Fruit fly (Drosophila melanogaster) whole organism, adult: ENCODE data around the gene CG7879.

ENCODE experiments used
- kay ChIP-seq: fragments of 200-800 bp; sonication (Bioruptor generic); peaks from one replicate; lab custom pipeline; 2016; ENCODE audit warnings: missing biosample characterization, missing genetic modification characterization, borderline replicate concordance
- pad ChIP-seq: fragments of 200-800 bp; sonication (Bioruptor generic); optimal IDR thresholded peaks from 3 replicates; lab custom pipeline; 2017; ENCODE audit warnings: missing biosample characterization, missing genetic modification characterization, mild to moderate bottlenecking, moderate library complexity, missing genetic modification reagents
- toe ChIP-seq: fragments of 200-800 bp; sonication (Bioruptor generic); optimal IDR thresholded peaks from 2 replicates; lab custom pipeline; 2016; ENCODE audit warnings: missing biosample characterization, missing genetic modification characterization

DNA sequence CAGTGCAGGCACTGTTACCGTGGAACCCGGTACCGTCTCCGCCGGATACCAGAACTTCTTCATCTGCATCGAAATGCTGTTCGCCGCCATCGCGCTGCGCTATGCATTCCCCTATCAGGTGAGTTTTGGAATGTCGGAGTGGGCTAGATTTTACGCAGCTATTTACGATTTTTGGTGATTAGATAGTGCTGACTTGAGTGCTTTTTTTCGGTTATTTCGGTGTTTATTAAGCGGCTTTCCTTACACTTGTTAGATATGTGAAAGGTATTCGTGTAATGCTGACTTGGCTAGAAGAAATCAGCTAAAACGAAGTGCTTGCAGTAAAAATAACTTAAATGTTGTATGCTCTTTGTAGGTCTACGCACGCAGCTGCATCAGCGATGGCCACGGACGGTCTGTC, 4.8 kb upstream of the CG7879 start:
- TF ChIP-seq toe (no peak), pad (GFP tag; lab: Kevin White, UChicago) (no peak), kay (GFP tag; lab: Kevin White, UChicago) (no peak)
